Fruit fly (Drosophila melanogaster) whole organism, prepupa: Measurements from ENCODE around the gene eIF4E3.

Source experiments
- Blimp-1 ChIP-seq: fragments of 200-800 bp; sonication (Bioruptor generic); optimal IDR thresholded peaks from 3 replicates; lab custom pipeline; 2017; ENCODE audit warnings: missing biosample characterization, missing genetic modification characterization, mild to moderate bottlenecking, moderate library complexity, missing genetic modification reagents
- CG15336 ChIP-seq: fragments of 200-800 bp; sonication (Bioruptor generic); IDR thresholded peaks from 2 replicates; pipeline ENCODE4 v1.3.6; 2022; ENCODE audit warnings: missing biosample characterization, missing genetic modification characterization
- CG1621 ChIP-seq: fragments of 200-800 bp; sonication (Bioruptor generic); optimal IDR thresholded peaks from 3 replicates; lab custom pipeline; 2018; ENCODE audit warnings: missing biosample characterization, mild to moderate bottlenecking, missing genetic modification characterization
- CG16779 ChIP-seq: fragments of 200-800 bp; sonication (Bioruptor generic); optimal IDR thresholded peaks from 3 replicates; lab custom pipeline; 2017; ENCODE audit warnings: missing biosample characterization, mild to moderate bottlenecking, missing genetic modification characterization
- CG3032 ChIP-seq: fragments of 200-800 bp; optimal IDR thresholded peaks from 2 replicates; lab custom pipeline; 2019; ENCODE audit warnings: missing biosample characterization, mild to moderate bottlenecking, missing genetic modification characterization, moderate library complexity
- CG31627 ChIP-seq: fragments of 200-800 bp; sonication (Bioruptor generic); optimal IDR thresholded peaks from 3 replicates; lab custom pipeline; 2016; ENCODE audit warnings: missing biosample characterization, missing genetic modification characterization
- CG32006 ChIP-seq: fragments of 200-800 bp; sonication (Bioruptor generic); optimal IDR thresholded peaks from 3 replicates; lab custom pipeline; 2017; ENCODE audit warnings: missing biosample characterization, mild to moderate bottlenecking, missing genetic modification characterization
- CG34406 ChIP-seq: fragments of 200-800 bp; sonication (Bioruptor generic); optimal IDR thresholded peaks from 3 replicates; lab custom pipeline; 2016; ENCODE audit warnings: missing biosample characterization, missing genetic modification characterization
- CG6854 ChIP-seq: fragments of 200-800 bp; sonication (Bioruptor generic); optimal IDR thresholded peaks from 2 replicates; lab custom pipeline; 2017; ENCODE audit warnings: missing biosample characterization, mild to moderate bottlenecking, missing genetic modification characterization
- CG7368 ChIP-seq: fragments of 200-800 bp; sonication (Bioruptor generic); optimal IDR thresholded peaks from 3 replicates; lab custom pipeline; 2016; ENCODE audit warnings: missing biosample characterization, missing genetic modification characterization
- CG8119 ChIP-seq: fragments of 200-800 bp; sonication (Bioruptor generic); IDR thresholded peaks from 3 replicates; pipeline ENCODE4 v1.3.6; 2022; ENCODE audit warnings: missing biosample characterization, missing genetic modification characterization
- CG8319 ChIP-seq: fragments of 200-800 bp; sonication (Bioruptor generic); optimal IDR thresholded peaks from 3 replicates; lab custom pipeline; 2016; ENCODE audit warnings: missing biosample characterization, missing genetic modification characterization
- CG8632 ChIP-seq: fragments of 200-800 bp; sonication (Bioruptor generic); optimal IDR thresholded peaks from 3 replicates; lab custom pipeline; 2016; ENCODE audit warnings: missing biosample characterization, missing genetic modification characterization
- Eip93F ChIP-seq: fragments of 200-800 bp; sonication (Bioruptor generic); optimal IDR thresholded peaks from 2 replicates; lab custom pipeline; 2016; ENCODE audit warnings: missing biosample characterization, mild to moderate bottlenecking, missing genetic modification characterization
- Ets21C ChIP-seq: fragments of 200-800 bp; sonication (Bioruptor generic); optimal IDR thresholded peaks from 3 replicates; lab custom pipeline; 2016; ENCODE audit warnings: missing biosample characterization, missing genetic modification characterization
- Ets96B ChIP-seq: fragments of 200-800 bp; optimal IDR thresholded peaks from 2 replicates; lab custom pipeline; 2019; ENCODE audit warnings: missing biosample characterization, mild to moderate bottlenecking, missing genetic modification characterization, moderate library complexity
- Gug ChIP-seq: fragments of 200-800 bp; sonication (Bioruptor generic); IDR thresholded peaks from 2 replicates; pipeline ENCODE4 v1.3.6; 2022; ENCODE audit warnings: missing biosample characterization, missing genetic modification characterization
- Hr38 ChIP-seq: sonication (Bioruptor generic); optimal IDR thresholded peaks from 2 replicates; lab custom pipeline; 2016; ENCODE audit warnings: missing biosample characterization, missing genetic modification characterization
- Hr4 ChIP-seq: fragments of 200-800 bp; sonication (Bioruptor generic); optimal IDR thresholded peaks from 3 replicates; lab custom pipeline; 2016; ENCODE audit warnings: missing biosample characterization, missing genetic modification characterization
- Met ChIP-seq: fragments of 200-800 bp; sonication (Bioruptor generic); optimal IDR thresholded peaks from 3 replicates; lab custom pipeline; 2016; ENCODE audit warnings: missing biosample characterization, missing genetic modification characterization
- OdsH ChIP-seq: fragments of 200-800 bp; sonication (Bioruptor generic); optimal IDR thresholded peaks from 3 replicates; lab custom pipeline; 2016; ENCODE audit warnings: missing biosample characterization, missing genetic modification characterization
- Smox ChIP-seq: fragments of 200-800 bp; sonication (Bioruptor generic); optimal IDR thresholded peaks from 3 replicates; lab custom pipeline; 2016; ENCODE audit warnings: missing biosample characterization, missing genetic modification characterization
- Sox14 ChIP-seq: fragments of 200-800 bp; sonication (Bioruptor generic); optimal IDR thresholded peaks from 3 replicates; lab custom pipeline; 2016; ENCODE audit warnings: missing biosample characterization, missing genetic modification characterization
- achi ChIP-seq: fragments of 200-800 bp; sonication (Bioruptor generic); optimal IDR thresholded peaks from 3 replicates; lab custom pipeline; 2016; ENCODE audit warnings: missing biosample characterization, missing genetic modification characterization
- acj6 ChIP-seq: fragments of 200-800 bp; sonication (Bioruptor generic); optimal IDR thresholded peaks from 3 replicates; lab custom pipeline; 2016; ENCODE audit warnings: missing biosample characterization, missing genetic modification characterization
- cyc ChIP-seq: fragments of 200-800 bp; sonication (Bioruptor generic); optimal IDR thresholded peaks from 3 replicates; lab custom pipeline; 2016; ENCODE audit warnings: missing biosample characterization, missing genetic modification characterization
- dac ChIP-seq: fragments of 200-800 bp; sonication (Bioruptor generic); optimal IDR thresholded peaks from 2 replicates; lab custom pipeline; 2017; ENCODE audit warnings: missing biosample characterization, mild to moderate bottlenecking, missing genetic modification characterization
- dsx ChIP-seq: fragments of 200-800 bp; optimal IDR thresholded peaks from 3 replicates; lab custom pipeline; 2019; ENCODE audit warnings: missing biosample characterization, mild to moderate bottlenecking, missing genetic modification characterization, moderate library complexity; ENCODE audit not compliant: poor library complexity, severe bottlenecking
- eg ChIP-seq: fragments of 200-800 bp; sonication (Bioruptor generic); IDR thresholded peaks from 3 replicates; pipeline ENCODE4 v1.3.6; 2022; ENCODE audit warnings: missing biosample characterization, missing genetic modification characterization
- fd85E ChIP-seq: fragments of 200-800 bp; sonication (Bioruptor generic); optimal IDR thresholded peaks from 3 replicates; lab custom pipeline; 2016; ENCODE audit warnings: missing biosample characterization, missing genetic modification characterization
- fkh ChIP-seq: fragments of 200-800 bp; sonication (Bioruptor generic); optimal IDR thresholded peaks from 3 replicates; lab custom pipeline; 2017; ENCODE audit warnings: missing biosample characterization, mild to moderate bottlenecking, missing genetic modification characterization, moderate library complexity
- lz ChIP-seq: fragments of 200-800 bp; sonication (Bioruptor generic); optimal IDR thresholded peaks from 3 replicates; lab custom pipeline; 2016; ENCODE audit warnings: missing biosample characterization, missing genetic modification characterization
- pdm3 ChIP-seq: fragments of 200-800 bp; sonication (Bioruptor generic); optimal IDR thresholded peaks from 3 replicates; lab custom pipeline; 2016; ENCODE audit warnings: missing biosample characterization, missing genetic modification characterization
- salr ChIP-seq, 2 experiments: fragments of 200-800 bp; sonication (Bioruptor generic); optimal IDR thresholded peaks; 3 replicates each; lab custom pipeline; 2016 to 2018; ENCODE audit warnings: missing biosample characterization in 2 of 2, missing genetic modification characterization in 2 of 2, mild to moderate bottlenecking in 1 of 2
- topi ChIP-seq: fragments of 200-800 bp; sonication (Bioruptor generic); optimal IDR thresholded peaks from 3 replicates; lab custom pipeline; 2016; ENCODE audit warnings: missing biosample characterization, missing genetic modification characterization
- vri ChIP-seq: fragments of 200-800 bp; sonication (Bioruptor generic); optimal IDR thresholded peaks from 3 replicates; lab custom pipeline; 2016; ENCODE audit warnings: missing biosample characterization, mild to moderate bottlenecking, missing genetic modification characterization

eIF4E3 gene

DNA sequence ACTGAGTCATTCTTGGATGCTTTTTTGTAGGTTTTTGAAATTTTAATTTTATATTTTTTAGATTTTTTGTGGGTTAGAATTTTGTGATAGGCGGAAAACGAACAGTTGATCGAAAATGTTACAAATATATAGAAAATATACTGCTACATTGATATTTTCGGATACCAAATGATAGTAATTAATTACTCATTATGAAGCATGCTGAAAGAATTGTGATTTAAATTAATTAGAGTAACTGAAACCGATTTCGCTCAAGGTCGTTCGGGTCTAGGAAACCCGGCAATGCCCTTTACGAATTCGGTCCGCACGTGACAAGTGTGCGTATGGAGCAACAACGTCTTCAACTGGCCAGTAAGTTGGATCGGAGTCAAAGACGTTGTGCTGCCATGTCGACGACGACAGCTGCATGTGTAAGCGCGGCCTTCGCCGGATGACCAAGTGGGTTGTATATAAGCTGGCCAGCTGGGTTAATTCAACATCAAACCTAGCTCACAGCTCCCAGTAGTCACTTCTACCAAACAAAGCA, 26.6 kb upstream of the eIF4E3 start, which contains the start of the genes CG7366 and CG13679:
CG7366 (minus strand) TSS at position 101 of the 526 bp plus-strand sequence.
CG13679 (plus strand) TSS at position 476 of the 526 bp plus-strand sequence.
- no peak for TF ChIP-seq dsx (GFP tag; lab: Kevin White, UChicago)
- TF ChIP-seq CG8319 (GFP tag; lab: Kevin White, UChicago) = no peak
- TF ChIP-seq fkh = no peak
- no peak for TF ChIP-seq CG31627
- no peak for TF ChIP-seq CG32006
- TF ChIP-seq achi (GFP tag; lab: Kevin White, UChicago) = no peak
- no peak for TF ChIP-seq Ets21C
- no peak for TF ChIP-seq Smox (GFP tag; lab: Kevin White, UChicago)
- TF ChIP-seq dac (GFP tag; lab: Kevin White, UChicago) = no peak
- TF ChIP-seq acj6 = no peak
- no peak for TF ChIP-seq Eip93F (GFP tag; lab: Kevin White, UChicago)
- no peak for TF ChIP-seq pdm3 (GFP tag; lab: Kevin White, UChicago)
- no peak for TF ChIP-seq topi (GFP tag; lab: Kevin White, UChicago)
- no peak for TF ChIP-seq cyc (GFP tag; lab: Kevin White, UChicago)

DNA sequence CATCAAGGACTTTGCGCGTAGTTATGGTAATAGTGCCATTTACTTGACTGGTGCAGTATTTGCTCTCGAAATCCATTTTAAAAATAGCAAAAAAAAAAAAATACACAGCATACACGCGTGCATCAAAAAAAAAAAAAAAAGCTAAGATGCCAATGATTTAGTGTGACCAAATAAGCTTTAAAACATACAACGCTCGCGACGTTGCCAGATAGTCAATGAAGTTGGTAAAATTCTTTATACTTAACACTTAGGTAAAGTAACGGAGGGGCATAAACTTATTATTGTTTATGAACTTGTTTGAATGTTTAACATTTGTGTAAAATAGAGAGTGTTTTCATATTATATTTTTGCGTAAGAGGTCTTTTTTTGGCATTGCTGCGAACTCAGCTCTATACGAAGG, 18.4 kb upstream of the eIF4E3 start, which contains the start of gene tut:
tut (minus strand) TSS at position 148 of the 400 bp plus-strand sequence.
- no peak for TF ChIP-seq CG8632 (GFP tag; lab: Kevin White, UChicago)
- no peak for TF ChIP-seq dac (GFP tag; lab: Kevin White, UChicago)
- TF ChIP-seq CG3032 (tag; lab: Kevin White, UChicago) = no peak
- no peak for TF ChIP-seq CG32006
- no peak for TF ChIP-seq CG16779 (tag; lab: Kevin White, UChicago)
- TF ChIP-seq, all 60 proteins: peak for 0

DNA sequence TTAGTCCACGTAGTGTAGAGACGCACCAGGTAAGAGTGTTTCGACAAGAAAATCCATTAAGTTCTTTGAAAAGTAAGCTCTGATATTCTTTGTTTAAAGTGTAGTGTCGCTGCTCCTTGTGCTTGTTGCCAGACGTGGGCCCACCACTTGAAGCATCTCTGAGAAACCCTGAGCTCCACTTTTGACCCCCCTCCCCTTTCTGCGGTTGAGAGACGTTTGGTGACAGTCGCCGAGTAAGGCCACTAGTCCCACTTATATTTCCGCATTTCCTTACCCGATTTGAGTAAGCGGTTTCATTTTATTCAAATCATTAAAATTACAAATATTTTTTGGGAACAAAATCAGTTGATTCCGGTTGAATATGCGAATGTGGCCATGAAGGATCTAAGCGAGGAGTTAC, 17.4 kb upstream of the eIF4E3 start, which contains the start of gene CG8006:
CG8006 (plus strand) TSS at position 301 of the 400 bp plus-strand sequence.
- no peak for TF ChIP-seq CG32006
- TF ChIP-seq CG8119 (GFP tag; lab: Robert Waterston, UW) = no peak
- no peak for TF ChIP-seq OdsH (GFP tag; lab: Kevin White, UChicago)
- no peak for TF ChIP-seq Eip93F (GFP tag; lab: Kevin White, UChicago)
- no peak for TF ChIP-seq Sox14
- no peak for TF ChIP-seq salr (GFP tag; optimal IDR thresholded peaks at IDR 0.05; lab: Kevin White, UChicago)
- no peak for TF ChIP-seq CG7368 (GFP tag; lab: Kevin White, UChicago)
- TF ChIP-seq CG1621 (tag; lab: Kevin White, UChicago) = no peak
- no peak for TF ChIP-seq Blimp-1 (GFP tag; lab: Kevin White, UChicago)
- TF ChIP-seq pdm3 (GFP tag; lab: Kevin White, UChicago) = no peak
- TF ChIP-seq cyc (GFP tag; lab: Kevin White, UChicago) = no peak
- no peak for TF ChIP-seq CG34406
- TF ChIP-seq Ets21C = no peak
- no peak for TF ChIP-seq eg (GFP tag; lab: Robert Waterston, UW)
- no peak for TF ChIP-seq Hr4

DNA sequence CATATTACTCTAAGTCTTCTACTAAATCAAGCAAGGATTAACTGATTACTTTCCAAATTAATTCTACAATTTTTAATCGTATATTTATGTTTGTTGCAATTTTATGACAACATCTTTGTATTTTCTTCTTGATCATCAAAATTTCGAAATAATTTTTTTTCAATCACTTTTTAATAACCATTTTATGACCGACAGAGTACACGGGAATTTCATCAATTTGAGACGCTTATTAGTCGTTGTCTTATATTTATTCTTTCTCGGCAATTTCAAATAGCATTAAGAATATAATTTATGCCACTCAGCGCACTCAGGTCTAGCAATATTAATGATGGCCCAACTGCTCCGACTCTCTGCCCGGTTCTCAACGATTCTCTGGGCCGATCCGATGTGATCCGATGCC, 14.0 kb upstream of the eIF4E3 start, which contains the start of gene CG8012:
CG8012 (plus strand) TSS at position 301 of the 400 bp plus-strand sequence.
- TF ChIP-seq CG8119 (GFP tag; lab: Robert Waterston, UW) = no peak
- TF ChIP-seq Gug = no peak
- TF ChIP-seq Sox14 = no peak
- no peak for TF ChIP-seq lz (GFP tag; lab: Kevin White, UChicago)
- TF ChIP-seq CG16779 (tag; lab: Kevin White, UChicago) = no peak
- TF ChIP-seq Ets96B (tag; lab: Kevin White, UChicago) = no peak
- no peak for TF ChIP-seq Met (GFP tag; lab: Kevin White, UChicago)
- TF ChIP-seq fd85E (GFP tag; lab: Kevin White, UChicago) = no peak
- no peak for TF ChIP-seq Smox (GFP tag; lab: Kevin White, UChicago)
- no peak for TF ChIP-seq CG7368 (GFP tag; lab: Kevin White, UChicago)
- no peak for TF ChIP-seq vri (GFP tag; lab: Kevin White, UChicago)
- TF ChIP-seq CG15336 (GFP tag; lab: Robert Waterston, UW) = no peak
- TF ChIP-seq Blimp-1 (GFP tag; lab: Kevin White, UChicago) = no peak
- TF ChIP-seq CG6854 (GFP tag; lab: Kevin White, UChicago) = no peak
- TF ChIP-seq Hr38 (GFP tag; lab: Kevin White, UChicago) = no peak
- no peak for TF ChIP-seq CG8319 (GFP tag; lab: Kevin White, UChicago)
- TF ChIP-seq, all 60 proteins: peak for 0
